Fruit fly (Drosophila melanogaster): ENCODE data around the gene CG14075.

The CG14075 gene

DNA sequence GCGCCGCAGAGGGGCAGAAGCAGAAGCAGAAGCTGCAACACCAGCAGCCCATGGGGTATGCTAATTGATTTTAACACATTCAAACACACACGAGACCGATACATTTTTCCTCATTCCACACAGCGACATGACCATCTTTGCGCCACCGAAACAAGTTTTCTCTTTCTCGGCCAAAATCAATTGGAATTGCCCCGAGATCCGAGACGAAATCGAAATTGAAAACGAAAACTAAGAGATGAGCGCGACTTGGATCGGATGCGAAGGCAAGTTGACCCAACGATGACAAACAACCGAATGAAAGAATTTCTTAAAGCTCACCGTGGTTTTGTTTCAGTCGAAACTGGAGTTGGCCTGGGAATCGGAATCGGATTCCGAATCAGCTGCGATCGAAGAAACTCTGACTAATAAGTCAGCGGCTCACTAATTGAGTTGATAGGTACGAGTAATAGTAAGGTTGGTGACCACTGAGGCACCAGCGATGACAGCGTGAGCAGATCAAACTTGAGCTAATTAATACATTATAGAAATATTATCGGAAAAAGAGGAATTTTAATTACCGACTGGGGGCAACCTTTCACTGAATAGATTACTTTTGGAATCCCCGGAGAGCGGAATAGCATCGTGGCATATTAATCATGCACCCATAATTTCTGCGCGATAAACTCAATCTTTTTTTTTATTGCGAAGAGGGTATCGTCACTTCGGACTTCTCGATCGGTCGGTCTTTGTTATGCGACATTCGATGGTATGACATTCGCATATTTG is 3.5 kb downstream of the CG14075 start, which contains the start of gene CG11619:
CG11619 (minus strand) TSS at position 269 of the 765 bp plus-strand sequence.
- TF ChIP-seq usp (GFP tag; optimal IDR thresholded peaks at IDR 0.05), result no peak
- 0 out of 4 replicates have a peak, but pooled peaks have one; percentile 20 for TF ChIP-seq Dll (GFP tag; IDR thresholded peaks at IDR 0.05; ENCODE audit: partially characterized antibody)
- TF ChIP-seq sens (GFP tag), result peak; percentile 38
- no peak for TF ChIP-seq CG2120 (GFP tag; optimal IDR thresholded peaks at IDR 0.05)
- TF ChIP-seq sna (GFP tag; IDR thresholded peaks at IDR 0.05; ENCODE audit: partially characterized antibody), result no peak
- TF ChIP-seq CG6175 (GFP tag; IDR thresholded peaks at IDR 0.05), result peak; percentile 70; the same call in 2 of the 3 replicates
- TF ChIP-seq Vsx1 (GFP tag; optimal IDR thresholded peaks at IDR 0.05), result peak; percentile 8
- peak; percentile 27 for TF ChIP-seq sd (tag; optimal IDR thresholded peaks at IDR 0.05)
- TF ChIP-seq fd96Cb (tag; optimal IDR thresholded peaks at IDR 0.05), result no peak
- TF ChIP-seq gem (tag; optimal IDR thresholded peaks at IDR 0.05), result peak; percentile 10
- peak in 1 of 2 experiments; percentile 44 for TF ChIP-seq Hr78 (GFP tag; optimal IDR thresholded peaks at IDR 0.05)
- peak; percentile 88 for TF ChIP-seq pros (GFP tag; optimal IDR thresholded peaks at IDR 0.05)
- TF ChIP-seq ind (GFP tag; optimal IDR thresholded peaks at IDR 0.05), result no peak
- TF ChIP-seq BEAF-32 (GFP tag; optimal IDR thresholded peaks at IDR 0.05), result peak; percentile 17
- TF ChIP-seq kni (GFP tag; optimal IDR thresholded peaks at IDR 0.05), result peak; percentile 48
- TF ChIP-seq otp (GFP tag; IDR thresholded peaks at IDR 0.05), result peak; percentile 43; the same call in 1 of the 3 replicates
- no peak for TF ChIP-seq CrebB (tag; optimal IDR thresholded peaks at IDR 0.05)
- TF ChIP-seq Deaf1 (tag; optimal IDR thresholded peaks at IDR 0.05), result peak; percentile 32
- 0 out of 2 replicates have a peak, but pooled peaks have one; percentile 37 for TF ChIP-seq vvl (GFP tag; IDR thresholded peaks at IDR 0.05)
- no peak for TF ChIP-seq CG4707 (GFP tag; optimal IDR thresholded peaks at IDR 0.05)
- TF ChIP-seq CG12769 (tag; optimal IDR thresholded peaks at IDR 0.05), result peak; percentile 34
- TF ChIP-seq Blimp-1 (GFP tag; optimal IDR thresholded peaks at IDR 0.05), result peak; percentile 93
- peak; percentile 10; the same call in 1 of the 3 replicates for TF ChIP-seq row (GFP tag; IDR thresholded peaks at IDR 0.05)

DNA sequence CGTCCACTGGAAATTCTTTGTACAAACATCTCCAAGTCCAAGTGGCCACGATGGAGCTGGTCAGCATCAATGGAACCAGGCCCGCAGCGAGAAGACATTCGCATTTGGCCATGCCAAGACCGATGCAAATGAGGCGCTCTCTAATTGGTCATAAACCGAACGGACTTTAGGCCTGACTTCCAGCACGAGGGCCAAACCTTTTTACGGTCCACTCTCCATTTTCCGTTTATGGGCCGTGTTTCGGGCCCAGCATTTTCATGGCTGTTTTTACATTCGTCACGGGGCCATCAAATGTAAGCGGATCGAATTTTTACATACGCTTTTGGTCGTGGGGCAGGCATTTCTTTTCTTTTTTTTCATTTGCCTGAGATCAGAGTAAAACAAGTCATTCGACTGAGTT is 4.8 kb downstream of the CG14075 start, which contains the start of gene CG34256:
CG34256 (minus strand) TSS at position 205 of the 400 bp plus-strand sequence.
- TF ChIP-seq CG12769 (tag; optimal IDR thresholded peaks at IDR 0.05) (peak; percentile 87), so (GFP tag; IDR thresholded peaks at IDR 0.05) (peak; percentile 53; the same call in 1 of the 3 replicates), abd-A (tag; optimal IDR thresholded peaks at IDR 0.05) (peak; percentile 92), vvl (GFP tag; IDR thresholded peaks at IDR 0.05) (peak; percentile 68; the same call in 1 of the 2 replicates), CG10209 (GFP tag; optimal IDR thresholded peaks at IDR 0.05) (no peak), Med (GFP tag) (peak; percentile 62), Antp (GFP tag; optimal IDR thresholded peaks at IDR 0.05) (no peak), CG2199 (GFP tag; IDR thresholded peaks at IDR 0.05) (0 out of 3 replicates have a peak, but pooled peaks have one; percentile 59), Abd-B (GFP tag; optimal IDR thresholded peaks at IDR 0.05) (peak; percentile 19), ewg (GFP tag; optimal IDR thresholded peaks at IDR 0.05) (no peak), NK7.1 (GFP tag; optimal IDR thresholded peaks at IDR 0.05) (no peak), CG33213 (GFP tag; optimal IDR thresholded peaks at IDR 0.05) (no peak), rib (GFP tag; IDR thresholded peaks at IDR 0.05) (0 out of 2 replicates have a peak, but pooled peaks have one; percentile 26), CG16813 (GFP tag; IDR thresholded peaks at IDR 0.05; ENCODE audit: partially characterized antibody) (no peak), br (optimal IDR thresholded peaks at IDR 0.05) (no peak), CG9932 (GFP tag; IDR thresholded peaks at IDR 0.05) (0 out of 2 replicates have a peak, but pooled peaks have one; percentile 22), oc (tag; optimal IDR thresholded peaks at IDR 0.05) (peak; percentile 46), CG14860 (GFP tag; IDR thresholded peaks at IDR 0.05; ENCODE audit: partially characterized antibody) (no peak), CG15269 (tag; optimal IDR thresholded peaks at IDR 0.05) (peak; percentile 74), nom (GFP tag; optimal IDR thresholded peaks at IDR 0.05) (no peak), CHES-1-like (GFP tag; optimal IDR thresholded peaks at IDR 0.05) (no peak), kah (GFP tag; optimal IDR thresholded peaks at IDR 0.05) (no peak), PHDP (tag; optimal IDR thresholded peaks at IDR 0.05) (no peak), pros (GFP tag; optimal IDR thresholded peaks at IDR 0.05) (peak; percentile 55), Blimp-1 (GFP tag; optimal IDR thresholded peaks at IDR 0.05) (peak; percentile 51), eve (GFP tag; optimal IDR thresholded peaks at IDR 0.05) (no peak), sd (tag; optimal IDR thresholded peaks at IDR 0.05) (peak; percentile 53), CG31441 (GFP tag; IDR thresholded peaks at IDR 0.05) (no peak)
